Comparison of ENCODE assay signal across 6 fruit fly cellular contexts in the genomic region with DNA sequence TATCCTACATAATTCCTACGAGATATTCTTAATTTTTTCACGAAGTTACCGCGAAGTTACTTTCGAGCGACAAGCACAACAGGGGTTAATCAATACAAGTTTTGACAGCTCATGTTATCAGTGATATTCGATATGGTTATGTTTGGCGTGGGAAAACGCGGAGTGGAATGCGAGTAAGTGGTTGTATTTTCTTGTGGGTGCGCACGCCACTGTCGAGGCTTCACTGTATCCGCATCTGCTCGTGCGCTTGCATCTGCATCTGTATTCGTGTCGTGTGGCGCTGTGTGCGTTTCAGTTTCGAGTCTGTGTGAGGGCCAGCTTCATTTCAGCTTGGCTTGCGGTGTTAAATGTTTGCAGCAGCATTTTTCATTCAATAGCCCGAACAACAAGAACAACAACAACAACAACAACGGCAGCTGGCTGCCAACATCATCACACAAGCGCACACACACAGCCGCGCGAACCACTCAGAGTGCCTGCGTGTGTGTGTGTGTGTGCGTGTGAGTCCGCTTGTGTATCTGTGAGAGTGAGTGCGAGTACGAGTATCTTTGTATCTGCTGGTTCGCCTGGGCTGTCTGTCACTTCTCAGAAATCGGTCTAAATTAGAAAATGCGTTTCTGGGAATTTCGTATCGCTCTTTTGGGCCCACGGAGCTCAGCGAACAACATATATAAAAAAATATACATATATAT.
TF ChIP-seq lines count a peak whose summit lies in the region.

No protein-coding gene starts in this region.

- TF ChIP-seq CTCF in whole organism, embryonic (GFP tag; optimal IDR thresholded peaks at IDR 0.05; lab: Kevin White, UChicago), result peak; percentile 16

TF ChIP-seq in whole organism, 6 proteins besides CTCF, POLR2A, EP300 and RAD21:
- no peak for TF ChIP-seq psq (optimal IDR thresholded peaks at IDR 0.05; lab: Kevin White, UChicago)
- TF ChIP-seq usp (GFP tag; optimal IDR thresholded peaks at IDR 0.05; lab: Kevin White, UChicago), result no peak
- TF ChIP-seq Dll (optimal IDR thresholded peaks at IDR 0.05; lab: Kevin White, UChicago), result no peak
- peak; percentile 65 for TF ChIP-seq CG8478 (optimal IDR thresholded peaks at IDR 0.05; lab: Kevin White, UChicago)
- no peak for TF ChIP-seq EcR (GFP tag; optimal IDR thresholded peaks at IDR 0.05; lab: Kevin White, UChicago)

TF ChIP-seq in whole organism, adult, 20 proteins besides CTCF, POLR2A, EP300 and RAD21:
- TF ChIP-seq CG7045 (GFP tag; optimal IDR thresholded peaks at IDR 0.05; lab: Kevin White, UChicago), result peak; percentile 35
- peak; percentile 90 for TF ChIP-seq cic (GFP tag; optimal IDR thresholded peaks at IDR 0.05; lab: Kevin White, UChicago)
- no peak for TF ChIP-seq bab1 (GFP tag; optimal IDR thresholded peaks at IDR 0.05; lab: Kevin White, UChicago)
- peak; percentile 55 for TF ChIP-seq toe (GFP tag; optimal IDR thresholded peaks at IDR 0.05; lab: Kevin White, UChicago)
- TF ChIP-seq CG5204 (GFP tag; optimal IDR thresholded peaks at IDR 0.05; lab: Kevin White, UChicago), result peak; percentile 64
- no peak for TF ChIP-seq Mnt (GFP tag; optimal IDR thresholded peaks at IDR 0.05; lab: Kevin White, UChicago)
- TF ChIP-seq tj (GFP tag; optimal IDR thresholded peaks at IDR 0.05; lab: Kevin White, UChicago), result peak; percentile 93

TF ChIP-seq in whole organism, embryonic, 481 proteins besides CTCF, POLR2A, EP300 and RAD21 (continues in another document):
- TF ChIP-seq D19B (GFP tag; optimal IDR thresholded peaks at IDR 0.05; lab: Kevin White, UChicago), result peak; percentile 17
- TF ChIP-seq p53 (GFP tag; optimal IDR thresholded peaks at IDR 0.05; lab: Kevin White, UChicago), result no peak
- no peak for TF ChIP-seq CG3838 (GFP tag; optimal IDR thresholded peaks at IDR 0.05; lab: Kevin White, UChicago)
- 0 out of 2 replicates have a peak, but pooled peaks have one; percentile 23 for TF ChIP-seq Awh (GFP tag; IDR thresholded peaks at IDR 0.05; lab: Robert Waterston, UW)
- TF ChIP-seq NC2α (GFP tag; optimal IDR thresholded peaks at IDR 0.05; lab: Kevin White, UChicago), result no peak
- TF ChIP-seq slp2 (GFP tag; optimal IDR thresholded peaks at IDR 0.05; lab: Kevin White, UChicago), result peak; percentile 40
- peak; percentile 58 for TF ChIP-seq ind (GFP tag; optimal IDR thresholded peaks at IDR 0.05; lab: Kevin White, UChicago)
- peak; percentile 85 for TF ChIP-seq NFAT (GFP tag; IDR thresholded peaks at IDR 0.05; lab: Robert Waterston, UW)
- peak; percentile 70 for TF ChIP-seq da (GFP tag; optimal IDR thresholded peaks at IDR 0.05; lab: Kevin White, UChicago)
- peak; percentile 100 for TF ChIP-seq CG4360 (GFP tag; IDR thresholded peaks at IDR 0.05; lab: Robert Waterston, UW)
- TF ChIP-seq tin (GFP tag; optimal IDR thresholded peaks at IDR 0.05; lab: Kevin White, UChicago), result peak; percentile 39
- peak; percentile 87 for TF ChIP-seq Rfx (GFP tag; IDR thresholded peaks at IDR 0.05; lab: Robert Waterston, UW)
- TF ChIP-seq chif (GFP tag; optimal IDR thresholded peaks at IDR 0.05; lab: Kevin White, UChicago), result peak; percentile 13 to 65
- peak; percentile 90 for TF ChIP-seq kni (GFP tag; optimal IDR thresholded peaks at IDR 0.05; lab: Kevin White, UChicago)
- TF ChIP-seq CG16815 (GFP tag; optimal IDR thresholded peaks at IDR 0.05; lab: Kevin White, UChicago), result peak; percentile 32
- TF ChIP-seq odd (GFP tag; optimal IDR thresholded peaks at IDR 0.05; lab: Kevin White, UChicago), result peak; percentile 12
- TF ChIP-seq vfl (GFP tag; optimal IDR thresholded peaks at IDR 0.05; lab: Kevin White, UChicago), result peak; percentile 50

TF ChIP-seq in whole organism, prepupa, 60 proteins besides CTCF, POLR2A, EP300 and RAD21 (continues in another document):
- TF ChIP-seq achi (GFP tag; optimal IDR thresholded peaks at IDR 0.05; lab: Kevin White, UChicago) (peak; percentile 22), topi (GFP tag; optimal IDR thresholded peaks at IDR 0.05; lab: Kevin White, UChicago) (peak; percentile 64), ss (GFP tag; optimal IDR thresholded peaks at IDR 0.05; lab: Kevin White, UChicago) (peak; percentile 4 to 48), CG9139 (GFP tag; optimal IDR thresholded peaks at IDR 0.05; lab: Kevin White, UChicago) (no peak), CG3919 (GFP tag; optimal IDR thresholded peaks at IDR 0.05; lab: Kevin White, UChicago) (peak; percentile 50), Ets21C (GFP tag; optimal IDR thresholded peaks at IDR 0.05; lab: Kevin White, UChicago) (peak; percentile 41), CG11294 (GFP tag; IDR thresholded peaks at IDR 0.05; lab: Robert Waterston, UW) (peak; percentile 73), spab (GFP tag; optimal IDR thresholded peaks at IDR 0.05; lab: Kevin White, UChicago) (peak; percentile 21), Hr38 (GFP tag; optimal IDR thresholded peaks at IDR 0.05; lab: Kevin White, UChicago) (no peak), dsx (GFP tag; optimal IDR thresholded peaks at IDR 0.05; lab: Kevin White, UChicago; ENCODE audit: poor library complexity, severe bottlenecking) (peak; percentile 51), CG11762 (GFP tag; optimal IDR thresholded peaks at IDR 0.05; lab: Kevin White, UChicago; ENCODE audit: insufficient read depth) (peak; percentile 23), acj6 (GFP tag; optimal IDR thresholded peaks at IDR 0.05; lab: Kevin White, UChicago) (peak; percentile 60), dac (GFP tag; optimal IDR thresholded peaks at IDR 0.05; lab: Kevin White, UChicago) (peak; percentile 37), CG15336 (GFP tag; IDR thresholded peaks at IDR 0.05; lab: Robert Waterston, UW) (peak; percentile 48; the same call in 1 of the 2 replicates), svp (GFP tag; lab: Kevin White, UChicago) (peak; percentile 90), Hr39 (GFP tag; optimal IDR thresholded peaks at IDR 0.05; lab: Kevin White, UChicago) (peak; percentile 84), CG3032 (tag; optimal IDR thresholded peaks at IDR 0.05; lab: Kevin White, UChicago) (peak; percentile 30), CG11902 (GFP tag; optimal IDR thresholded peaks at IDR 0.05; lab: Kevin White, UChicago) (peak; percentile 55)

TF ChIP-seq in whole organism, pupa, 21 proteins besides CTCF, POLR2A, EP300 and RAD21 (continues in another document):
- no peak; the same call in 1 of the 2 replicates for TF ChIP-seq CG12605 (GFP tag; IDR thresholded peaks at IDR 0.05; lab: Robert Waterston, UW)
- TF ChIP-seq CG13204 (GFP tag; optimal IDR thresholded peaks at IDR 0.05; lab: Kevin White, UChicago), result peak; percentile 88
- peak; percentile 50; the same call in 1 of the 2 replicates for TF ChIP-seq rn (GFP tag; IDR thresholded peaks at IDR 0.05; lab: Robert Waterston, UW)
- peak; percentile 39 for TF ChIP-seq CG8301 (tag; optimal IDR thresholded peaks at IDR 0.05; lab: Kevin White, UChicago)
- TF ChIP-seq CG10348 (GFP tag; IDR thresholded peaks at IDR 0.05; lab: Robert Waterston, UW), result 0 out of 2 replicates have a peak, but pooled peaks have one; percentile 47
- TF ChIP-seq CG9948 (tag; optimal IDR thresholded peaks at IDR 0.05; lab: Kevin White, UChicago), result peak; percentile 46
- peak; percentile 70 for TF ChIP-seq EcR (GFP tag; optimal IDR thresholded peaks at IDR 0.05; lab: Kevin White, UChicago)
- no peak for TF ChIP-seq Pif1B (GFP tag; optimal IDR thresholded peaks at IDR 0.05; lab: Kevin White, UChicago)
- peak; percentile 48 for TF ChIP-seq CG8159 (tag; optimal IDR thresholded peaks at IDR 0.05; lab: Kevin White, UChicago)
- peak; percentile 81 for TF ChIP-seq Ets98B (GFP tag; IDR thresholded peaks at IDR 0.05; lab: Robert Waterston, UW)
- TF ChIP-seq CG4496 (GFP tag; IDR thresholded peaks at IDR 0.05; lab: Robert Waterston, UW), result peak; percentile 81
- no peak for TF ChIP-seq Pif1A (GFP tag; optimal IDR thresholded peaks at IDR 0.05; lab: Kevin White, UChicago)
- peak; percentile 46 for TF ChIP-seq CG15710 (tag; optimal IDR thresholded peaks at IDR 0.05; lab: Kevin White, UChicago)
- peak; percentile 82 for TF ChIP-seq fd96Ca (GFP tag; IDR thresholded peaks at IDR 0.05; lab: Robert Waterston, UW)
- peak; percentile 54 for TF ChIP-seq gl (tag; optimal IDR thresholded peaks at IDR 0.05; lab: Kevin White, UChicago)
- TF ChIP-seq Snoo (tag; optimal IDR thresholded peaks at IDR 0.05; lab: Kevin White, UChicago), result peak; percentile 41
- TF ChIP-seq CG14655 (GFP tag; optimal IDR thresholded peaks at IDR 0.05; lab: Kevin White, UChicago), result peak; percentile 47
- no peak for TF ChIP-seq D1 (tag; optimal IDR thresholded peaks at IDR 0.05; lab: Kevin White, UChicago)
- TF ChIP-seq CG32121 (GFP tag; IDR thresholded peaks at IDR 0.05; lab: Robert Waterston, UW), result 0 out of 2 replicates have a peak, but pooled peaks have one; percentile 22

TF ChIP-seq in whole organism, wandering third instar larva, 38 proteins besides CTCF, POLR2A, EP300 and RAD21 (continues in another document):
- peak; percentile 67 for TF ChIP-seq woc (GFP tag; optimal IDR thresholded peaks at IDR 0.05; lab: Kevin White, UChicago)
- TF ChIP-seq OdsH (GFP tag; optimal IDR thresholded peaks at IDR 0.05; lab: Kevin White, UChicago), result no peak
- no peak for TF ChIP-seq psq (GFP tag; optimal IDR thresholded peaks at IDR 0.05; lab: Kevin White, UChicago)
- peak; percentile 22 for TF ChIP-seq sv (GFP tag; optimal IDR thresholded peaks at IDR 0.05; lab: Kevin White, UChicago)
- TF ChIP-seq dmrt93B (GFP tag; optimal IDR thresholded peaks at IDR 0.05; lab: Kevin White, UChicago), result peak; percentile 56
- TF ChIP-seq HLH106 (tag; optimal IDR thresholded peaks at IDR 0.05; lab: Kevin White, UChicago), result peak; percentile 56
- peak in 1 of 2 experiments; percentile 48 for TF ChIP-seq foxo (GFP tag; optimal IDR thresholded peaks at IDR 0.05; lab: Kevin White, UChicago)
- TF ChIP-seq Myc (optimal IDR thresholded peaks at IDR 0.05; lab: Kevin White, UChicago), result no peak
- no peak for TF ChIP-seq dsf (GFP tag; optimal IDR thresholded peaks at IDR 0.05; lab: Kevin White, UChicago; ENCODE audit: borderline replicate concordance)
- TF ChIP-seq Rel (GFP tag; optimal IDR thresholded peaks at IDR 0.05; lab: Kevin White, UChicago), result no peak
- peak; percentile 41 for TF ChIP-seq Rel (tag; optimal IDR thresholded peaks at IDR 0.05; lab: Kevin White, UChicago)
- peak; percentile 76 for TF ChIP-seq N (GFP tag; optimal IDR thresholded peaks at IDR 0.05; lab: Kevin White, UChicago)
- peak in 1 of 2 experiments; percentile 19 for TF ChIP-seq dl (GFP tag; optimal IDR thresholded peaks at IDR 0.05; lab: Kevin White, UChicago; ENCODE audit: insufficient read depth in 1 of 2, partially characterized antibody in 2 of 2)
- TF ChIP-seq CG32264 (GFP tag; optimal IDR thresholded peaks at IDR 0.05; lab: Kevin White, UChicago), result no peak
- TF ChIP-seq CrebA (GFP tag; optimal IDR thresholded peaks at IDR 0.05; lab: Kevin White, UChicago; ENCODE audit: borderline replicate concordance), result peak; percentile 69
- TF ChIP-seq Vsx2 (GFP tag; optimal IDR thresholded peaks at IDR 0.05; lab: Kevin White, UChicago; ENCODE audit: partially characterized antibody), result no peak
- peak; percentile 23 for TF ChIP-seq CG9705 (GFP tag; optimal IDR thresholded peaks at IDR 0.05; lab: Kevin White, UChicago)
- TF ChIP-seq ey (GFP tag; optimal IDR thresholded peaks at IDR 0.05; lab: Kevin White, UChicago), result peak; percentile 67
- peak; percentile 4 for TF ChIP-seq Sp1 (GFP tag; optimal IDR thresholded peaks at IDR 0.05; lab: Kevin White, UChicago)
- peak; percentile 30 for TF ChIP-seq Dfd (GFP tag; optimal IDR thresholded peaks at IDR 0.05; lab: Kevin White, UChicago)
- peak; percentile 65 for TF ChIP-seq Abd-B (GFP tag; optimal IDR thresholded peaks at IDR 0.05; lab: Kevin White, UChicago)
